Fruit fly (Drosophila melanogaster) S2 (cell line): ENCODE results near the gene CG5274.

Experiments
- CG8478 ChIP-seq: fragments of >200 bp; optimal IDR thresholded peaks from 2 replicates; lab custom pipeline; 2018
- CTCF ChIP-seq, 2 experiments: fragments of >200 bp; optimal IDR thresholded peaks; 2 replicates each; lab custom pipeline; 2018

dm6 chr3L:20432297-20432696 lies 4.8 kb upstream of the CG5274 start, which contains the start of the genes Las and Psn:
- TF ChIP-seq CTCF (optimal IDR thresholded peaks at IDR 0.05; lab: Kevin White, UChicago) = no peak
- no peak for TF ChIP-seq CG8478 (lab: Kevin White, UChicago)
